Fruit fly (Drosophila melanogaster): ENCODE results near the gene CG4928.
A peak's percentile ranks its signal among the peaks of the same experiment; 100 is the strongest.

The CG4928 gene

DNA sequence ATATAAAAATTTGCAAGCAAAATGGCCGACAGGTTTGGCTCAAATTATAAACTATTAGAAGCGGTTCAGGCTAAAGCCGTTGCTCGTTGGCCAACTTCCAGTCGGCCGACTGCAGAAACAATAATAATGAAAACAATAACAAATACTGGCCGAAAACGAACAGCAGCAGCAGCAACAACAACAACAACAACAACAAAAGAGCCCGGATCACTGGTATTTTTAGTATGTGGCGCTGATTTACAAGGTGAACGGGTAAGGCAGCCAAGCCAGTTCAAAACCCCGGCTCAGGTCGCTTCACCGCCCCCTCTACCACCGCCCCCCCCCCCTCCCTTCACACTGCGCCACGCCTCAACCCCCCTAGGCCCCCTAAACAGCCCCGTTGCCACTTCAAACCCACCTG is 12.7 kb upstream of the CG4928 start:
- TF ChIP-seq Eip93F (GFP tag; optimal IDR thresholded peaks at IDR 0.05): no peak
- no peak for TF ChIP-seq CG10631 (GFP tag; optimal IDR thresholded peaks at IDR 0.05)
- no peak for TF ChIP-seq CG8319 (GFP tag; optimal IDR thresholded peaks at IDR 0.05)
- no peak for TF ChIP-seq CG11294 (GFP tag; IDR thresholded peaks at IDR 0.05)
- TF ChIP-seq Gug (GFP tag; IDR thresholded peaks at IDR 0.05): no peak
- TF ChIP-seq net (GFP tag; optimal IDR thresholded peaks at IDR 0.05): no peak
- TF ChIP-seq CG3032 (tag; optimal IDR thresholded peaks at IDR 0.05): no peak
- TF ChIP-seq spab (GFP tag; optimal IDR thresholded peaks at IDR 0.05): no peak
- no peak for TF ChIP-seq svp (GFP tag)
- no peak for TF ChIP-seq Hr4 (GFP tag; optimal IDR thresholded peaks at IDR 0.05)
- TF ChIP-seq lz (GFP tag; optimal IDR thresholded peaks at IDR 0.05): no peak
- TF ChIP-seq esn (GFP tag; optimal IDR thresholded peaks at IDR 0.05): no peak
- TF ChIP-seq fkh (GFP tag; optimal IDR thresholded peaks at IDR 0.05): no peak

DNA sequence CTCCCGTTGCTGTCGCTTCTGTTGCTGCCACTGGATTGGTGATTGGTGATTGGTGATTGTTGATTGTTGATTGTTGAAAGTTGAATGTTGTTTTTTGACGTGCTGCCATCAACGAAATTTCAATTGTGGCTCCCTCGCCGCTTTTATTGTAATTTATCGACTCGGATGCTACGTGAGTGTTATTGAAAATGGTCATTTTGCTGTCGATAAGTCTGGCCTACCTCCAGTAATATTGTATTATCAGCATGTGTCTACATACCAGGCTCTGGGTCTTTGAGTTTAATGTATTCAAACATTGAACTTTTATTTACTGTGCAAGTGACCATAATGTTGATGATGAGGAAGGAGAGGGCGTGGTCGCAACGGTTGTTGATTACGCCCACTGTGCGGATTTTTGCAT is 10.5 kb upstream of the CG4928 start:
- TF ChIP-seq CG7368 (GFP tag; optimal IDR thresholded peaks at IDR 0.05) (no peak), svp (GFP tag) (peak; percentile 59)

- TF ChIP-seq Hr4 (GFP tag; optimal IDR thresholded peaks at IDR 0.05) (no peak), CG9139 (GFP tag; optimal IDR thresholded peaks at IDR 0.05) (peak; percentile 49), Lpt (GFP tag; optimal IDR thresholded peaks at IDR 0.05) (peak; percentile 2), lz (GFP tag; optimal IDR thresholded peaks at IDR 0.05) (no peak), CG6808 (GFP tag; optimal IDR thresholded peaks at IDR 0.05) (peak; percentile 51), CG10669 (GFP tag; optimal IDR thresholded peaks at IDR 0.05) (peak; percentile 21), acj6 (GFP tag; optimal IDR thresholded peaks at IDR 0.05) (no peak), Eip75B (GFP tag; optimal IDR thresholded peaks at IDR 0.05) (no peak), Eip93F (GFP tag; optimal IDR thresholded peaks at IDR 0.05) (no peak), Sox15 (GFP tag; optimal IDR thresholded peaks at IDR 0.05) (no peak), CG6163 (GFP tag; IDR thresholded peaks at IDR 0.05) (peak; percentile 61; the same call in 2 of the 3 replicates), CG8119 (GFP tag; IDR thresholded peaks at IDR 0.05) (peak; percentile 48; the same call in 1 of the 3 replicates), CG32006 (GFP tag; optimal IDR thresholded peaks at IDR 0.05) (no peak), Sox102F (GFP tag; optimal IDR thresholded peaks at IDR 0.05) (no peak), CG4318 (GFP tag; optimal IDR thresholded peaks at IDR 0.05) (no peak), CG8632 (GFP tag; optimal IDR thresholded peaks at IDR 0.05) (no peak), svp (GFP tag) (peak; percentile 85), eg (GFP tag; IDR thresholded peaks at IDR 0.05) (peak; percentile 46; the same call in 1 of the 3 replicates), topi (GFP tag; optimal IDR thresholded peaks at IDR 0.05) (no peak), achi (GFP tag; optimal IDR thresholded peaks at IDR 0.05) (no peak), esn (GFP tag; optimal IDR thresholded peaks at IDR 0.05) (no peak), CG31627 (GFP tag; optimal IDR thresholded peaks at IDR 0.05) (no peak), Hr39 (GFP tag; optimal IDR thresholded peaks at IDR 0.05) (no peak), Eip78C (GFP tag) (peak; percentile 57), ss (GFP tag; optimal IDR thresholded peaks at IDR 0.05) (peak; percentile 64 to 71), dsx (GFP tag; optimal IDR thresholded peaks at IDR 0.05; ENCODE audit: poor library complexity, severe bottlenecking) (peak; percentile 14), CG6854 (GFP tag; optimal IDR thresholded peaks at IDR 0.05) (no peak), CG10631 (GFP tag; optimal IDR thresholded peaks at IDR 0.05) (no peak), Ets21C (GFP tag; optimal IDR thresholded peaks at IDR 0.05) (no peak), dac (GFP tag; optimal IDR thresholded peaks at IDR 0.05) (no peak), CG15336 (GFP tag; IDR thresholded peaks at IDR 0.05) (peak; percentile 50; the same call in 1 of the 2 replicates), CG6276 (GFP tag; optimal IDR thresholded peaks at IDR 0.05) (peak; percentile 35), CG1621 (tag; optimal IDR thresholded peaks at IDR 0.05) (no peak), Hr38 (GFP tag; optimal IDR thresholded peaks at IDR 0.05) (no peak), Gug (GFP tag; IDR thresholded peaks at IDR 0.05) (no peak), net (GFP tag; optimal IDR thresholded peaks at IDR 0.05) (no peak), Sox14 (GFP tag; optimal IDR thresholded peaks at IDR 0.05) (no peak), CG34406 (GFP tag; optimal IDR thresholded peaks at IDR 0.05) (no peak), OdsH (GFP tag; optimal IDR thresholded peaks at IDR 0.05) (no peak), CG16779 (tag; optimal IDR thresholded peaks at IDR 0.05) (no peak), salr (GFP tag; optimal IDR thresholded peaks at IDR 0.05) (no peak), CG7368 (GFP tag; optimal IDR thresholded peaks at IDR 0.05) (no peak), CG6792 (GFP tag; optimal IDR thresholded peaks at IDR 0.05) (no peak), spab (GFP tag; optimal IDR thresholded peaks at IDR 0.05) (peak; percentile 3)
Observed at dm6 chrX:16906065-16906464, 6.9 kb upstream of the CG4928 start.

Measured in whole organism, prepupa.